Fruit fly (Drosophila melanogaster) whole organism, embryonic: ENCODE results near the gene Rpn1.

Experiments used
- Adf1 ChIP-seq: fragments of 200-800 bp; sonication (Bioruptor generic); IDR thresholded peaks from 2 replicates; pipeline ENCODE4 v1.3.6; 2022; ENCODE audit warnings: missing biosample characterization, missing genetic modification characterization
- BEAF-32 ChIP-seq: fragments of 200-800 bp; sonication (Bioruptor generic); optimal IDR thresholded peaks from 3 replicates; lab custom pipeline; 2017; ENCODE audit warnings: missing biosample characterization, missing genetic modification characterization, mild to moderate bottlenecking, moderate library complexity, missing genetic modification reagents
- Bgb ChIP-seq: fragments of 200-800 bp; sonication (Bioruptor generic); IDR thresholded peaks from 2 replicates; pipeline ENCODE4 v1.3.6; 2022; ENCODE audit warnings: missing biosample characterization, missing genetic modification characterization; ENCODE audit not compliant: partially characterized antibody
- CG14014 ChIP-seq: fragments of 200-800 bp; sonication (Bioruptor generic); IDR thresholded peaks from 2 replicates; pipeline ENCODE4 v1.3.6; 2022; ENCODE audit warnings: missing biosample characterization, missing genetic modification characterization
- CG17385 ChIP-seq: fragments of 200-800 bp; sonication (Bioruptor generic); optimal IDR thresholded peaks from 3 replicates; lab custom pipeline; 2018; ENCODE audit warnings: missing biosample characterization, mild to moderate bottlenecking, missing genetic modification characterization
- CG17568 ChIP-seq: fragments of 200-800 bp; sonication (Bioruptor generic); optimal IDR thresholded peaks from 2 replicates; lab custom pipeline; 2018; ENCODE audit warnings: missing biosample characterization, mild to moderate bottlenecking, missing genetic modification characterization, moderate library complexity
- CG17829 ChIP-seq: fragments of 200-800 bp; optimal IDR thresholded peaks from 2 replicates; lab custom pipeline; 2019; ENCODE audit warnings: missing biosample characterization, mild to moderate bottlenecking, missing genetic modification characterization, moderate library complexity
- CG18599 ChIP-seq: fragments of 200-800 bp; sonication (Bioruptor generic); optimal IDR thresholded peaks from 3 replicates; lab custom pipeline; 2017; ENCODE audit warnings: missing biosample characterization, missing genetic modification characterization, mild to moderate bottlenecking, moderate library complexity, missing genetic modification reagents
- CG18619 ChIP-seq: fragments of 200-800 bp; sonication (Bioruptor generic); optimal IDR thresholded peaks from 3 replicates; lab custom pipeline; 2017; ENCODE audit warnings: missing biosample characterization, mild to moderate bottlenecking, missing genetic modification characterization
- CG30403 ChIP-seq: fragments of 200-800 bp; sonication (Bioruptor generic); optimal IDR thresholded peaks from 3 replicates; lab custom pipeline; 2016; ENCODE audit warnings: missing biosample characterization, missing genetic modification characterization
- CG33213 ChIP-seq: fragments of 200-800 bp; sonication (Bioruptor generic); optimal IDR thresholded peaks from 3 replicates; lab custom pipeline; 2016; ENCODE audit warnings: missing biosample characterization, missing genetic modification characterization
- CG3726 ChIP-seq: fragments of 200-800 bp; sonication (Bioruptor generic); IDR thresholded peaks from 3 replicates; pipeline ENCODE4, ENCODE4 v1.3.6; 2022; ENCODE audit warnings: missing biosample characterization, missing genetic modification characterization
- CG6689 ChIP-seq: fragments of 200-800 bp; sonication (Bioruptor generic); IDR thresholded peaks from 2 replicates; pipeline ENCODE4 v1.3.6; 2022; ENCODE audit warnings: missing biosample characterization, missing genetic modification characterization
- CG6765 ChIP-seq: fragments of 200-800 bp; sonication (Bioruptor generic); optimal IDR thresholded peaks from 3 replicates; lab custom pipeline; 2017; ENCODE audit warnings: missing biosample characterization, mild to moderate bottlenecking, missing genetic modification characterization
- CG7357 ChIP-seq: fragments of 200-800 bp; sonication (Bioruptor generic); IDR thresholded peaks from 3 replicates; pipeline ENCODE4 v1.3.6; 2022; ENCODE audit warnings: missing biosample characterization, missing genetic modification characterization
- CG7372 ChIP-seq: fragments of 200-800 bp; sonication (Bioruptor generic); IDR thresholded peaks from 2 replicates; pipeline ENCODE4 v1.3.6; 2022; ENCODE audit warnings: missing biosample characterization, missing genetic modification characterization
- CG8765 ChIP-seq: fragments of 200-800 bp; sonication (Bioruptor generic); IDR thresholded peaks from 2 replicates; pipeline ENCODE4 v1.3.6; 2022; ENCODE audit warnings: missing biosample characterization, missing genetic modification characterization
- CG9876 ChIP-seq: fragments of 200-800 bp; sonication (Bioruptor generic); optimal IDR thresholded peaks from 2 replicates; lab custom pipeline; 2016; ENCODE audit warnings: missing biosample characterization, missing genetic modification characterization
- D ChIP-seq, 2 experiments: fragments of 200-800 bp in 1 of 2; fragments of >200 bp in 1 of 2; sonication (Bioruptor generic) in 1 of 2; optimal IDR thresholded peaks; 2 replicates in 1 of 2; 3 replicates in 1 of 2; lab custom pipeline; 2017; ENCODE audit warnings: mild to moderate bottlenecking in 1 of 2, missing biosample characterization in 1 of 2, missing genetic modification characterization in 1 of 2, missing genetic modification reagents in 1 of 2
- Dip3 ChIP-seq: fragments of 200-800 bp; sonication (Bioruptor generic); optimal IDR thresholded peaks from 3 replicates; lab custom pipeline; 2016; ENCODE audit warnings: missing biosample characterization, missing genetic modification characterization
- HLH54F ChIP-seq: fragments of 200-800 bp; sonication (Bioruptor generic); optimal IDR thresholded peaks from 3 replicates; lab custom pipeline; 2016; ENCODE audit warnings: missing biosample characterization, missing genetic modification characterization
- Hey ChIP-seq: fragments of 200-800 bp; sonication (Bioruptor generic); optimal IDR thresholded peaks from 3 replicates; lab custom pipeline; 2018; ENCODE audit warnings: missing biosample characterization, mild to moderate bottlenecking, missing genetic modification characterization
- Hmx ChIP-seq: fragments of 200-800 bp; sonication (Bioruptor generic); optimal IDR thresholded peaks from 2 replicates; lab custom pipeline; 2016; ENCODE audit warnings: missing biosample characterization, missing genetic modification characterization
- Hr78 ChIP-seq, 2 experiments: fragments of 200-800 bp in 1 of 2; fragments of >200 bp in 1 of 2; sonication (Bioruptor generic) in 1 of 2; optimal IDR thresholded peaks; 2 replicates each; lab custom pipeline; 2017 to 2019; ENCODE audit warnings: missing biosample characterization in 2 of 2, missing genetic modification characterization in 2 of 2, mild to moderate bottlenecking in 1 of 2, moderate library complexity in 1 of 2
- Mes4 ChIP-seq: fragments of 200-800 bp; sonication (Bioruptor generic); optimal IDR thresholded peaks from 2 replicates; lab custom pipeline; 2016; ENCODE audit warnings: missing biosample characterization, missing genetic modification characterization
- Nf-YB ChIP-seq: fragments of 200-800 bp; sonication (Bioruptor generic); optimal IDR thresholded peaks from 3 replicates; lab custom pipeline; 2019; ENCODE audit warnings: missing biosample characterization, mild to moderate bottlenecking, missing genetic modification characterization, moderate library complexity
- Pdp1 ChIP-seq, 2 experiments: fragments of 200-800 bp; sonication (Bioruptor generic); optimal IDR thresholded peaks; 3 replicates each; lab custom pipeline; 2016; ENCODE audit warnings: missing biosample characterization in 2 of 2, missing genetic modification characterization in 2 of 2, mild to moderate bottlenecking in 1 of 2, moderate library complexity in 1 of 2
- Taf1 ChIP-seq: fragments of 200-800 bp; sonication (Bioruptor generic); IDR thresholded peaks from 2 replicates; pipeline ENCODE4 v1.3.6; 2022; ENCODE audit warnings: missing biosample characterization, missing genetic modification characterization
- Tbp ChIP-seq: fragments of >200 bp; optimal IDR thresholded peaks from 2 replicates; lab custom pipeline; 2018; ENCODE audit warnings: missing biosample characterization, missing genetic modification characterization
- Trl ChIP-seq, 3 experiments: fragments of >200 bp in 2 of 3; fragments of 200-800 bp in 1 of 3; sonication (Bioruptor generic) in 1 of 3; optimal IDR thresholded peaks; 2 replicates in 1 of 3; 3 replicates in 2 of 3; lab custom pipeline; 2016 to 2017; ENCODE audit warnings: missing biosample characterization in 1 of 3, missing genetic modification characterization in 1 of 3
- amos ChIP-seq: fragments of 200-800 bp; sonication (Bioruptor generic); IDR thresholded peaks from 2 replicates; pipeline ENCODE4 v1.3.6; 2022; ENCODE audit warnings: missing biosample characterization, missing genetic modification characterization; ENCODE audit not compliant: partially characterized antibody
- ara ChIP-seq: fragments of 200-800 bp; sonication (Bioruptor generic); IDR thresholded peaks from 2 replicates; pipeline ENCODE4 v1.3.6; 2022; ENCODE audit warnings: missing biosample characterization, missing genetic modification characterization
- btn ChIP-seq: fragments of 200-800 bp; sonication (Bioruptor generic); optimal IDR thresholded peaks from 2 replicates; lab custom pipeline; 2016; ENCODE audit warnings: missing biosample characterization, missing genetic modification characterization
- cad ChIP-seq: fragments of >200 bp; optimal IDR thresholded peaks from 2 replicates; lab custom pipeline; 2017; ENCODE audit warnings: missing biosample characterization, missing genetic modification characterization
- crc ChIP-seq: fragments of 200-800 bp; sonication (Bioruptor generic); optimal IDR thresholded peaks from 2 replicates; lab custom pipeline; 2016; ENCODE audit warnings: missing biosample characterization, missing genetic modification characterization
- cwo ChIP-seq: fragments of 200-800 bp; sonication (Bioruptor generic); optimal IDR thresholded peaks from 3 replicates; lab custom pipeline; 2017; ENCODE audit warnings: missing biosample characterization, missing genetic modification characterization, mild to moderate bottlenecking, moderate library complexity, missing genetic modification reagents
- dati ChIP-seq: fragments of 200-800 bp; sonication (Bioruptor generic); IDR thresholded peaks from 2 replicates; pipeline ENCODE4 v1.3.6; 2022; ENCODE audit warnings: missing biosample characterization, missing genetic modification characterization
- exex ChIP-seq: fragments of 200-800 bp; sonication (Bioruptor generic); optimal IDR thresholded peaks from 4 replicates; lab custom pipeline; 2018; ENCODE audit warnings: missing biosample characterization, mild to moderate bottlenecking, missing genetic modification characterization, moderate library complexity
- jing ChIP-seq: fragments of 200-800 bp; sonication (Bioruptor generic); optimal IDR thresholded peaks from 2 replicates; lab custom pipeline; 2018; ENCODE audit warnings: missing biosample characterization, mild to moderate bottlenecking, missing genetic modification characterization
- maf-S ChIP-seq: fragments of 200-800 bp; sonication (Bioruptor generic); optimal IDR thresholded peaks from 2 replicates; lab custom pipeline; 2016; ENCODE audit warnings: missing biosample characterization, missing genetic modification characterization
- nom ChIP-seq: fragments of 200-800 bp; sonication (Bioruptor generic); optimal IDR thresholded peaks from 2 replicates; lab custom pipeline; 2017; ENCODE audit warnings: missing biosample characterization, missing genetic modification characterization, mild to moderate bottlenecking, moderate library complexity, missing genetic modification reagents
- pnt ChIP-seq: fragments of 200-800 bp; sonication (Bioruptor generic); optimal IDR thresholded peaks from 3 replicates; lab custom pipeline; 2016; ENCODE audit warnings: missing biosample characterization, missing genetic modification characterization
- rib ChIP-seq: fragments of 200-800 bp; sonication (Bioruptor generic); IDR thresholded peaks from 2 replicates; pipeline ENCODE4 v1.3.6; 2022; ENCODE audit warnings: missing biosample characterization, missing genetic modification characterization
- sqz ChIP-seq: fragments of 200-800 bp; sonication (Bioruptor generic); optimal IDR thresholded peaks from 3 replicates; lab custom pipeline; 2018; ENCODE audit warnings: missing biosample characterization, mild to moderate bottlenecking, missing genetic modification characterization
- tna ChIP-seq: fragments of 200-800 bp; sonication (Bioruptor generic); IDR thresholded peaks from 2 replicates; pipeline ENCODE4 v1.3.6; 2022; ENCODE audit warnings: missing biosample characterization, missing genetic modification characterization; ENCODE audit not compliant: partially characterized antibody
- ttk ChIP-seq: fragments of 200-800 bp; sonication (Bioruptor generic); IDR thresholded peaks from 2 replicates; pipeline ENCODE4 v2.1.2; 2022; ENCODE audit warnings: missing biosample characterization, missing genetic modification characterization
- unc-4 ChIP-seq: fragments of 200-800 bp; sonication (Bioruptor generic); IDR thresholded peaks from 2 replicates; pipeline ENCODE4 v1.3.6; 2022; ENCODE audit warnings: missing biosample characterization, missing genetic modification characterization; ENCODE audit not compliant: partially characterized antibody

Rpn1 gene

dm6 chr3L:19902560-19903399 is 12.1 kb upstream of the Rpn1 start (continued):
- peak; percentile 91 for TF ChIP-seq jing (GFP tag; lab: Kevin White, UChicago)
- no peak; the same call in 2 of the 3 replicates for TF ChIP-seq CG3726
- peak; percentile 78 for TF ChIP-seq Adf1 (GFP tag; lab: Robert Waterston, UW)
- peak; percentile 78 for TF ChIP-seq CG18599 (GFP tag; lab: Kevin White, UChicago)
- peak; percentile 90 for TF ChIP-seq sqz
- TF ChIP-seq nom = peak; percentile 95
- peak; percentile 89 for TF ChIP-seq ara (GFP tag; lab: Robert Waterston, UW)
- TF ChIP-seq CG17568 (GFP tag; lab: Kevin White, UChicago) = peak; percentile 85
- peak; percentile 17 for TF ChIP-seq BEAF-32 (GFP tag; lab: Kevin White, UChicago)
- peak; percentile 91 for TF ChIP-seq rib (GFP tag; lab: Robert Waterston, UW)
- TF ChIP-seq CG17385 (GFP tag; lab: Kevin White, UChicago) = peak; percentile 93
- TF ChIP-seq CG7357 = peak; percentile 89
- peak; percentile 46 for TF ChIP-seq exex
- TF ChIP-seq CG33213 (GFP tag; lab: Kevin White, UChicago) = peak; percentile 92
- no peak for TF ChIP-seq Bgb (GFP tag; lab: Robert Waterston, UW)
- TF ChIP-seq Taf1 (GFP tag; lab: Robert Waterston, UW) = peak; percentile 85
- TF ChIP-seq CG30403 (GFP tag; lab: Kevin White, UChicago) = peak; percentile 96
- peak; percentile 95 for TF ChIP-seq CG18619
- peak; percentile 90 for TF ChIP-seq CG6765
- TF ChIP-seq dati (GFP tag; lab: Robert Waterston, UW) = peak; percentile 67; the same call in 1 of the 2 replicates
- peak; percentile 93 for TF ChIP-seq btn (GFP tag; lab: Kevin White, UChicago)
- no peak for TF ChIP-seq D (optimal IDR thresholded peaks at IDR 0.05; lab: Kevin White, UChicago)
- peak; percentile 52 for TF ChIP-seq D (GFP tag; optimal IDR thresholded peaks at IDR 0.05; lab: Kevin White, UChicago)
- TF ChIP-seq Trl (optimal IDR thresholded peaks at IDR 0.05; lab: Kevin White, UChicago) = no peak
- peak; percentile 97 for TF ChIP-seq Trl (GFP tag; optimal IDR thresholded peaks at IDR 0.05; lab: Kevin White, UChicago)
- peak; percentile 96; the same call in 1 of the 2 replicates for TF ChIP-seq ttk
- peak; percentile 79 for TF ChIP-seq Nf-YB (GFP tag; lab: Kevin White, UChicago)
- peak; percentile 87 for TF ChIP-seq CG17829 (tag; lab: Kevin White, UChicago)
- peak; percentile 93 for TF ChIP-seq CG6689 (GFP tag; lab: Robert Waterston, UW)
- TF ChIP-seq cad (GFP tag; lab: Kevin White, UChicago) = no peak
- TF ChIP-seq CG9876 = peak; percentile 90
- no peak for TF ChIP-seq Hmx (GFP tag; lab: Kevin White, UChicago)
- TF ChIP-seq Hey = peak; percentile 47
- TF ChIP-seq HLH54F (GFP tag; lab: Kevin White, UChicago) = peak; percentile 97
- peak; percentile 90 for TF ChIP-seq cwo
- TF ChIP-seq Tbp (GFP tag; lab: Kevin White, UChicago) = no peak
- TF ChIP-seq tna (GFP tag; lab: Robert Waterston, UW) = no peak
- TF ChIP-seq Mes4 = peak; percentile 87
- TF ChIP-seq CG7372 (GFP tag; lab: Robert Waterston, UW) = peak; percentile 77
- TF ChIP-seq Hr78 (GFP tag; optimal IDR thresholded peaks at IDR 0.05; lab: Kevin White, UChicago) = peak in 1 of 2 experiments; percentile 77
- peak; percentile 97 for TF ChIP-seq CG14014 (GFP tag; lab: Robert Waterston, UW)
- peak; percentile 71 for TF ChIP-seq crc (GFP tag; lab: Kevin White, UChicago)
- TF ChIP-seq maf-S = peak; percentile 96
- peak; percentile 87 for TF ChIP-seq pnt (GFP tag; lab: Kevin White, UChicago)
- TF ChIP-seq Pdp1 (GFP tag; optimal IDR thresholded peaks at IDR 0.05; lab: Kevin White, UChicago) = peak; percentile 91 to 96
- TF ChIP-seq unc-4 = no peak
- no peak for TF ChIP-seq CG8765
- TF ChIP-seq amos (GFP tag; lab: Robert Waterston, UW) = no peak
- TF ChIP-seq Dip3 (GFP tag; lab: Kevin White, UChicago) = peak; percentile 96
